Fruit fly (Drosophila melanogaster) Kc167 (cell line): Measurements from ENCODE around the gene CG17687.

ENCODE experiments used
- Myc ChIP-seq: fragments of >200 bp; optimal IDR thresholded peaks from 2 replicates; lab custom pipeline; 2017; ENCODE audit warnings: missing external identifiers
- Sin3A ChIP-seq: fragments of >200 bp; optimal IDR thresholded peaks from 2 replicates; lab custom pipeline; 2018; ENCODE audit warnings: missing external identifiers
- h ChIP-seq: fragments of >200 bp; optimal IDR thresholded peaks from 3 replicates; lab custom pipeline; 2018; ENCODE audit warnings: missing external identifiers
- insv ChIP-seq: fragments of >200 bp; optimal IDR thresholded peaks from 3 replicates; lab custom pipeline; 2018; ENCODE audit warnings: missing external identifiers
- psq ChIP-seq: fragments of >200 bp; optimal IDR thresholded peaks from 2 replicates; lab custom pipeline; 2017; ENCODE audit warnings: missing external identifiers
- ttk ChIP-seq: sonication (Bioruptor generic); optimal IDR thresholded peaks from 2 replicates; lab custom pipeline; 2017; ENCODE audit warnings: missing external identifiers

dm6 chr3L:13348733-13349132 lies at the start of gene CG17687:
- TF ChIP-seq psq (lab: Kevin White, UChicago), result no peak
- no peak for TF ChIP-seq insv
- no peak for TF ChIP-seq Myc (lab: Kevin White, UChicago)
- no peak for TF ChIP-seq ttk (lab: Kevin White, UChicago)
- no peak for TF ChIP-seq Sin3A (lab: Kevin White, UChicago)
- no peak for TF ChIP-seq h
